Worm (Caenorhabditis elegans): ENCODE data around the gene C25H3.15.

- TF ChIP-seq nhr-11 (tag; optimal IDR thresholded peaks at IDR 0.05) (no peak), snpc-4 (tag; optimal IDR thresholded peaks at IDR 0.05) (no peak), lsy-2 (tag; optimal IDR thresholded peaks at IDR 0.05) (peak in 1 of 2 experiments; percentile 81), lir-3 (tag; optimal IDR thresholded peaks at IDR 0.05) (no peak), cey-2 (tag; optimal IDR thresholded peaks at IDR 0.05; ENCODE audit: borderline replicate concordance, insufficient read depth) (no peak), lin-13 (GFP tag; optimal IDR thresholded peaks at IDR 0.05) (no peak), lin-15B (tag; optimal IDR thresholded peaks at IDR 0.05) (peak; percentile 31), nhr-25 (tag; optimal IDR thresholded peaks at IDR 0.05; ENCODE audit: borderline replicate concordance, insufficient read depth) (no peak), ceh-20 (GFP tag; IDR thresholded peaks at IDR 0.05) (no peak), nhr-237 (tag; optimal IDR thresholded peaks at IDR 0.05) (no peak), rbr-2 (tag; optimal IDR thresholded peaks at IDR 0.05) (peak; percentile 24), hmg-1.1 (GFP tag; IDR thresholded peaks at IDR 0.05) (peak; percentile 53), unc-62 (GFP tag; optimal IDR thresholded peaks at IDR 0.05 in 1 of 2) (peak in 1 of 2 experiments; percentile 52), unc-62 (tag; optimal IDR thresholded peaks at IDR 0.05) (no peak), dpl-1 (GFP tag; optimal IDR thresholded peaks at IDR 0.05) (peak; percentile 74)
Measured at ce11 chrII:5649236-5650004, 15.7 kb upstream of the C25H3.15 start, which contains the start of the genes sam-4, F59E12.17 and zyg-1.
